Worm (Caenorhabditis elegans): ENCODE data around the gene acbp-3.

- TF ChIP-seq him-1 (tag; optimal IDR thresholded peaks at IDR 0.05), result no peak
- TF ChIP-seq dao-5 (tag; optimal IDR thresholded peaks at IDR 0.05), result no peak
These were observed 19.9 kb upstream of the acbp-3 start, which contains the start of gene T21E8.7 for ce11 chrX:10883203-10883602.

All from whole organism, L4/young adult.